ENCODE assay signal across 1 fruit fly cellular context in the genomic region with DNA sequence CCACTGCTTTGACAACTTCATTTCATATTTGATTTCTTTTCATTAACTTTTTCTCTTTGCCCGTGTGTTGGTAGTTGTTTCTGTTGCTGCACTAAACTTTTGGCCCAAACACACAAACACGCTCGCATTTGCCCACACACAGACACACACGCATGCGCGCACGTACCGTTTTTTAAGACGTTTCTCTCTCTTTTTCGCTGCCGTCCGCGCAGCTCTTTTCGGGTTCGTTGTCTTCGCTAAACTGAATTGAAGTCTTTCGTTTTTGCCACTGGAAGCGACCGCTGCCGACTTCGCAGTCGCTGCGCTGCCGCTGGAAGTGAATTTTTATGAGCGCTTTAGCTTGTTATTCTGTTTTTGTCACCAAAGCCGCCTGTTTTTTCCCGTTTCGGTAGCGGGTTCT.
TF ChIP-seq lines count a peak whose summit lies in the region.

A gene (minus strand): TSS at position 246 of the 400 bp plus-strand sequence.

TF ChIP-seq in whole organism, embryonic, 481 proteins besides CTCF, POLR2A, EP300 and RAD21 (continued from another document):
- TF ChIP-seq dimm (GFP tag; IDR thresholded peaks at IDR 0.05; lab: Robert Waterston, UW) (no peak), CG14860 (GFP tag; IDR thresholded peaks at IDR 0.05; lab: Robert Waterston, UW; ENCODE audit: partially characterized antibody) (no peak), Pdp1 (GFP tag; optimal IDR thresholded peaks at IDR 0.05; lab: Kevin White, UChicago) (no peak), phol (tag; optimal IDR thresholded peaks at IDR 0.05; lab: Kevin White, UChicago) (no peak), Rx (GFP tag; IDR thresholded peaks at IDR 0.05; lab: Robert Waterston, UW) (no peak), ems (GFP tag; optimal IDR thresholded peaks at IDR 0.05; lab: Kevin White, UChicago) (no peak), maf-S (GFP tag; optimal IDR thresholded peaks at IDR 0.05; lab: Kevin White, UChicago) (no peak), zfh1 (GFP tag; IDR thresholded peaks at IDR 0.05; lab: Robert Waterston, UW) (no peak), ken (GFP tag; IDR thresholded peaks at IDR 0.05; lab: Robert Waterston, UW) (no peak), CG11504 (tag; optimal IDR thresholded peaks at IDR 0.05; lab: Kevin White, UChicago) (no peak), CG34422 (GFP tag; IDR thresholded peaks at IDR 0.05; lab: Robert Waterston, UW) (0 out of 3 replicates have a peak, but pooled peaks have one; percentile 33), ato (GFP tag; IDR thresholded peaks at IDR 0.05; lab: Robert Waterston, UW; ENCODE audit: partially characterized antibody) (0 out of 2 replicates have a peak, but pooled peaks have one; percentile 13), ci (GFP tag; IDR thresholded peaks at IDR 0.05; lab: Robert Waterston, UW) (peak; percentile 26; the same call in 1 of the 3 replicates), Trl (optimal IDR thresholded peaks at IDR 0.05; lab: Kevin White, UChicago) (no peak), Trl (GFP tag; optimal IDR thresholded peaks at IDR 0.05; lab: Kevin White, UChicago) (no peak), ranshi (GFP tag; IDR thresholded peaks at IDR 0.05; lab: Robert Waterston, UW) (no peak), pros (GFP tag; optimal IDR thresholded peaks at IDR 0.05; lab: Kevin White, UChicago) (peak; percentile 95), sd (tag; optimal IDR thresholded peaks at IDR 0.05; lab: Kevin White, UChicago) (peak; percentile 45), CG12071 (GFP tag; optimal IDR thresholded peaks at IDR 0.05; lab: Kevin White, UChicago) (no peak), CG7839 (tag; optimal IDR thresholded peaks at IDR 0.05; lab: Kevin White, UChicago) (no peak), ewg (GFP tag; optimal IDR thresholded peaks at IDR 0.05; lab: Kevin White, UChicago) (peak; percentile 1), Ets65A (GFP tag; lab: Kevin White, UChicago) (peak; percentile 17), CG18619 (GFP tag; optimal IDR thresholded peaks at IDR 0.05; lab: Kevin White, UChicago) (no peak), CG3407 (GFP tag; optimal IDR thresholded peaks at IDR 0.05; lab: Kevin White, UChicago) (no peak), CG14441 (GFP tag; IDR thresholded peaks at IDR 0.05; lab: Robert Waterston, UW) (no peak), Deaf1 (tag; optimal IDR thresholded peaks at IDR 0.05; lab: Kevin White, UChicago) (peak; percentile 52), rib (GFP tag; IDR thresholded peaks at IDR 0.05; lab: Robert Waterston, UW) (peak; percentile 41; the same call in 1 of the 2 replicates), ap (GFP tag; IDR thresholded peaks at IDR 0.05; lab: Robert Waterston, UW) (no peak), vvl (GFP tag; IDR thresholded peaks at IDR 0.05; lab: Robert Waterston, UW) (peak; percentile 31; the same call in 1 of the 2 replicates), Asciz (GFP tag; optimal IDR thresholded peaks at IDR 0.05; lab: Kevin White, UChicago) (no peak), sim (GFP tag; IDR thresholded peaks at IDR 0.05; lab: Robert Waterston, UW) (no peak), crol (GFP tag; IDR thresholded peaks at IDR 0.05; lab: Robert Waterston, UW) (no peak), chif (GFP tag; optimal IDR thresholded peaks at IDR 0.05; lab: Kevin White, UChicago) (no peak), bcd (GFP tag; optimal IDR thresholded peaks at IDR 0.05; lab: Kevin White, UChicago) (no peak), CG16779 (GFP tag; IDR thresholded peaks at IDR 0.05; lab: Robert Waterston, UW) (no peak), otp (GFP tag; IDR thresholded peaks at IDR 0.05; lab: Robert Waterston, UW) (0 out of 3 replicates have a peak, but pooled peaks have one; percentile 9), Fer2 (tag; optimal IDR thresholded peaks at IDR 0.05; lab: Kevin White, UChicago) (no peak), sob (GFP tag; IDR thresholded peaks at IDR 0.05; lab: Robert Waterston, UW) (peak; percentile 25; the same call in 1 of the 2 replicates), chinmo (GFP tag; IDR thresholded peaks at IDR 0.05; lab: Robert Waterston, UW; ENCODE audit: partially characterized antibody) (peak; percentile 92), CG15479 (GFP tag; optimal IDR thresholded peaks at IDR 0.05; lab: Kevin White, UChicago) (no peak), CG12219 (GFP tag; optimal IDR thresholded peaks at IDR 0.05; lab: Kevin White, UChicago) (no peak), stwl (tag; optimal IDR thresholded peaks at IDR 0.05; lab: Kevin White, UChicago) (no peak), bsh (GFP tag; optimal IDR thresholded peaks at IDR 0.05; lab: Kevin White, UChicago) (no peak), Poxn (GFP tag; IDR thresholded peaks at IDR 0.05; lab: Robert Waterston, UW) (no peak), Neu2 (GFP tag; optimal IDR thresholded peaks at IDR 0.05; lab: Kevin White, UChicago; ENCODE audit: borderline replicate concordance) (no peak), ab (GFP tag; optimal IDR thresholded peaks at IDR 0.05; lab: Kevin White, UChicago) (no peak), CG6791 (GFP tag; IDR thresholded peaks at IDR 0.05; lab: Robert Waterston, UW; ENCODE audit: partially characterized antibody) (no peak), CG17568 (GFP tag; optimal IDR thresholded peaks at IDR 0.05; lab: Kevin White, UChicago) (no peak), CG15269 (tag; optimal IDR thresholded peaks at IDR 0.05; lab: Kevin White, UChicago) (peak; percentile 76), sr (GFP tag; IDR thresholded peaks at IDR 0.05; lab: Robert Waterston, UW) (no peak), CG13894 (tag; optimal IDR thresholded peaks at IDR 0.05; lab: Kevin White, UChicago) (peak; percentile 42), CG33557 (GFP tag; optimal IDR thresholded peaks at IDR 0.05; lab: Kevin White, UChicago) (no peak), CG12769 (tag; optimal IDR thresholded peaks at IDR 0.05; lab: Kevin White, UChicago) (peak; percentile 43), CG13287 (GFP tag; IDR thresholded peaks at IDR 0.05; lab: Robert Waterston, UW; ENCODE audit: partially characterized antibody) (peak; percentile 18; the same call in 1 of the 2 replicates), CG6813 (GFP tag; optimal IDR thresholded peaks at IDR 0.05; lab: Kevin White, UChicago) (no peak), CG6272 (GFP tag; IDR thresholded peaks at IDR 0.05; lab: Robert Waterston, UW) (no peak), CG13624 (GFP tag; optimal IDR thresholded peaks at IDR 0.05; lab: Kevin White, UChicago) (no peak), CG2199 (GFP tag; IDR thresholded peaks at IDR 0.05; lab: Robert Waterston, UW) (0 out of 3 replicates have a peak, but pooled peaks have one; percentile 28), amos (GFP tag; IDR thresholded peaks at IDR 0.05; lab: Robert Waterston, UW; ENCODE audit: partially characterized antibody) (0 out of 2 replicates have a peak, but pooled peaks have one; percentile 18), pita (GFP tag; optimal IDR thresholded peaks at IDR 0.05; lab: Kevin White, UChicago) (no peak), gro (GFP tag; optimal IDR thresholded peaks at IDR 0.05; lab: Kevin White, UChicago) (no peak), CrebB (tag; optimal IDR thresholded peaks at IDR 0.05; lab: Kevin White, UChicago) (no peak), CG14050 (GFP tag; IDR thresholded peaks at IDR 0.05; lab: Robert Waterston, UW) (no peak), CG11723 (GFP tag; optimal IDR thresholded peaks at IDR 0.05; lab: Kevin White, UChicago) (no peak), mld (GFP tag; IDR thresholded peaks at IDR 0.05; lab: Robert Waterston, UW; ENCODE audit: partially characterized antibody) (0 out of 3 replicates have a peak, but pooled peaks have one; percentile 41), Sry-β (GFP tag; optimal IDR thresholded peaks at IDR 0.05; lab: Kevin White, UChicago) (no peak), Ets97D (GFP tag; optimal IDR thresholded peaks at IDR 0.05; lab: Kevin White, UChicago) (no peak), MTF-1 (GFP tag; optimal IDR thresholded peaks at IDR 0.05; lab: Kevin White, UChicago; ENCODE audit: borderline replicate concordance) (no peak), crc (GFP tag; optimal IDR thresholded peaks at IDR 0.05; lab: Kevin White, UChicago) (no peak), Ssrp (tag; optimal IDR thresholded peaks at IDR 0.05; lab: Kevin White, UChicago) (no peak), Jarid2 (GFP tag; optimal IDR thresholded peaks at IDR 0.05; lab: Kevin White, UChicago) (peak; percentile 56), CG4404 (GFP tag; IDR thresholded peaks at IDR 0.05; lab: Robert Waterston, UW) (no peak), nau (GFP tag; optimal IDR thresholded peaks at IDR 0.05; lab: Kevin White, UChicago) (no peak), CG8089 (GFP tag; optimal IDR thresholded peaks at IDR 0.05; lab: Kevin White, UChicago) (no peak), CG7372 (GFP tag; IDR thresholded peaks at IDR 0.05; lab: Robert Waterston, UW) (no peak), CG12299 (tag; optimal IDR thresholded peaks at IDR 0.05; lab: Kevin White, UChicago) (no peak)
